Worm (Caenorhabditis elegans) whole organism, L3 larva: ENCODE data around the gene Y41C4A.8.

Experiments
- aly-2 ChIP-seq: fragments of 150-350 bp; optimal IDR thresholded peaks from 2 replicates; lab custom pipeline; 2014; ENCODE audit warnings: missing biosample characterization, missing genetic modification characterization
- ama-1 ChIP-seq: fragments of 150-350 bp; optimal IDR thresholded peaks from 2 replicates; lab custom pipeline; 2018
- ceh-28 ChIP-seq: fragments of 150-350 bp; optimal IDR thresholded peaks from 2 replicates; lab custom pipeline; 2014; ENCODE audit warnings: missing biosample characterization, missing genetic modification reagents, missing genetic modification characterization
- ceh-82 ChIP-seq: fragments of 150-350 bp; optimal IDR thresholded peaks from 2 replicates; lab custom pipeline; 2014; ENCODE audit warnings: missing biosample characterization, missing genetic modification characterization
- ceh-9 ChIP-seq: sonication (generic microtip); optimal IDR thresholded peaks from 2 replicates; lab custom pipeline; 2018; ENCODE audit warnings: missing biosample characterization, missing genetic modification characterization
- egl-5 ChIP-seq: fragments of 150-350 bp; optimal IDR thresholded peaks from 2 replicates; lab custom pipeline; 2017; ENCODE audit warnings: missing biosample characterization, missing genetic modification reagents, missing genetic modification characterization, inconsistent platforms
- elt-1 ChIP-seq: fragments of 150-350 bp; optimal IDR thresholded peaks from 2 replicates; lab custom pipeline; 2014; ENCODE audit warnings: missing biosample characterization, missing genetic modification characterization
- elt-2 ChIP-seq: sonication (generic microtip); optimal IDR thresholded peaks from 2 replicates; lab custom pipeline; 2016; ENCODE audit warnings: missing genetic modification reagents, mild to moderate bottlenecking, missing genetic modification characterization, missing compliant biosample characterization
- eor-1 ChIP-seq, 2 experiments: fragments of 150-350 bp; optimal IDR thresholded peaks; 2 replicates each; lab custom pipeline; 2014 to 2018; ENCODE audit warnings: missing biosample characterization in 2 of 2, missing genetic modification characterization in 2 of 2
- fkh-10 ChIP-seq: sonication (generic microtip); optimal IDR thresholded peaks from 2 replicates; lab custom pipeline; 2017; ENCODE audit warnings: missing biosample characterization, missing genetic modification reagents, missing genetic modification characterization
- fos-1 ChIP-seq: fragments of 150-350 bp; optimal IDR thresholded peaks from 2 replicates; lab custom pipeline; 2014; ENCODE audit warnings: missing biosample characterization, missing genetic modification characterization
- jun-1 ChIP-seq: fragments of 150-350 bp; optimal IDR thresholded peaks from 2 replicates; lab custom pipeline; 2014; ENCODE audit warnings: missing biosample characterization, missing genetic modification reagents, missing genetic modification characterization
- lin-15B ChIP-seq: fragments of 150-350 bp; optimal IDR thresholded peaks from 2 replicates; lab custom pipeline; 2014; ENCODE audit warnings: missing biosample characterization, missing genetic modification characterization
- lsy-12 ChIP-seq: sonication (generic microtip); optimal IDR thresholded peaks from 2 replicates; lab custom pipeline; 2016; ENCODE audit warnings: mild to moderate bottlenecking, missing genetic modification characterization, missing compliant biosample characterization
- mdl-1 ChIP-seq: fragments of 150-350 bp; optimal IDR thresholded peaks from 2 replicates; lab custom pipeline; 2014; ENCODE audit warnings: missing biosample characterization, missing genetic modification characterization
- mml-1 ChIP-seq: fragments of 150-350 bp; sonication (generic microtip); optimal IDR thresholded peaks from 3 replicates; lab custom pipeline; 2014; ENCODE audit warnings: missing biosample characterization, missing genetic modification characterization
- nfya-1 ChIP-seq: sonication (generic microtip); optimal IDR thresholded peaks from 2 replicates; lab custom pipeline; 2017; ENCODE audit warnings: missing genetic modification characterization, mild to moderate bottlenecking, missing compliant biosample characterization, antibody characterized with exemption, moderate library complexity; ENCODE audit not compliant: insufficient read depth
- nhr-25 ChIP-seq: sonication (generic microtip); optimal IDR thresholded peaks from 2 replicates; lab custom pipeline; 2017; ENCODE audit warnings: missing biosample characterization, missing genetic modification characterization
- nhr-43 ChIP-seq: sonication (generic microtip); optimal IDR thresholded peaks from 2 replicates; lab custom pipeline; 2016; ENCODE audit warnings: mild to moderate bottlenecking, missing genetic modification characterization, missing compliant biosample characterization; ENCODE audit not compliant: poor library complexity, severe bottlenecking
- nhr-76 ChIP-seq: fragments of 150-350 bp; sonication (generic microtip); optimal IDR thresholded peaks from 5 replicates; lab custom pipeline; 2014; ENCODE audit warnings: missing biosample characterization, missing genetic modification characterization
- nhr-77 ChIP-seq: fragments of 150-350 bp; optimal IDR thresholded peaks from 2 replicates; lab custom pipeline; 2014; ENCODE audit warnings: missing biosample characterization, missing genetic modification characterization
- pha-4 ChIP-seq: fragments of 150-350 bp; optimal IDR thresholded peaks from 2 replicates; lab custom pipeline; 2014; ENCODE audit warnings: missing biosample characterization, missing genetic modification reagents, missing genetic modification characterization
- pqm-1 ChIP-seq: fragments of 150-350 bp; optimal IDR thresholded peaks from 2 replicates; lab custom pipeline; 2017; ENCODE audit warnings: missing biosample characterization, missing genetic modification characterization, inconsistent platforms
- sea-2 ChIP-seq: fragments of 150-350 bp; sonication (generic microtip); optimal IDR thresholded peaks from 4 replicates; lab custom pipeline; 2014; ENCODE audit warnings: missing biosample characterization, missing genetic modification reagents, missing genetic modification characterization
- skn-1 ChIP-seq: fragments of 150-350 bp; optimal IDR thresholded peaks from 2 replicates; lab custom pipeline; 2014; ENCODE audit warnings: missing biosample characterization, missing genetic modification characterization
- snpc-4 ChIP-seq: fragments of 150-350 bp; optimal IDR thresholded peaks from 2 replicates; lab custom pipeline; 2014; ENCODE audit warnings: missing biosample characterization, missing genetic modification characterization
- unc-39 ChIP-seq: sonication (generic microtip); optimal IDR thresholded peaks from 4 replicates; lab custom pipeline; 2017; ENCODE audit warnings: missing biosample characterization, missing genetic modification characterization
- unc-62 ChIP-seq: fragments of 150-350 bp; sonication (generic microtip); optimal IDR thresholded peaks from 4 replicates; lab custom pipeline; 2014; ENCODE audit warnings: missing biosample characterization, missing genetic modification reagents, missing genetic modification characterization
- zag-1 ChIP-seq: fragments of 150-350 bp; optimal IDR thresholded peaks from 2 replicates; lab custom pipeline; 2014; ENCODE audit warnings: missing biosample characterization, missing genetic modification characterization
- ztf-11 ChIP-seq: fragments of 150-350 bp; optimal IDR thresholded peaks from 2 replicates; lab custom pipeline; 2014; ENCODE audit warnings: missing biosample characterization, missing genetic modification characterization
- ztf-4 ChIP-seq: fragments of 150-350 bp; optimal IDR thresholded peaks from 2 replicates; lab custom pipeline; 2014; ENCODE audit warnings: missing biosample characterization, missing genetic modification characterization

Y41C4A.8 gene

DNA sequence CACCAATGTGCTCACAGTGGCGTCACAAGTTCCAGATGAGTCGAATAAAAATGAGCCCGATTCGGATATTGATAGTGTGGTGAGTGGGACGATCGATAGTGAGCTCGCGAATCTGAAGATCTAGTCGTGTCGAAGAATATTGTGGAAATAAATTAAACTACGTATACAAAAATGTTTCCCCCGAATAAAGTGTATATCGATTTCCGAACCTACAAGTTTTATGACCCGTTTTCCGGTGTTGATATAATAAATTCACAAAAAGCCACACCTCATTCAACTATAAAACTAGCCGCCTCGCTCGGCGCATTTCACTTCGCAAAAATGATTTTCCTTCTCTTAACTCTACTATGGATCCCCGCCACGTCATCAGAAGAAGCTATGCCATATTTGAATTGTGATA lies 8.7 kb downstream of the Y41C4A.8 start, which contains the start of gene pqn-84:
TSS of gene pqn-84 (plus strand) at position 301 of the 400 bp plus-strand sequence.
- TF ChIP-seq zag-1, result no peak
- TF ChIP-seq ceh-28 (tag; lab: Kevin White, UChicago), result no peak
- TF ChIP-seq ztf-4 (tag; lab: Kevin White, UChicago), result no peak
- no peak for TF ChIP-seq elt-1 (tag; lab: Kevin White, UChicago)
- TF ChIP-seq sea-2 (GFP tag; lab: Kevin White, UChicago), result no peak
- TF ChIP-seq snpc-4 (tag; lab: Kevin White, UChicago), result no peak
- no peak for TF ChIP-seq pqm-1 (tag; lab: Kevin White, UChicago)
- no peak for TF ChIP-seq aly-2 (tag; lab: Kevin White, UChicago)
- no peak for TF ChIP-seq mdl-1 (tag; lab: Kevin White, UChicago)
- TF ChIP-seq ceh-82 (tag; lab: Kevin White, UChicago), result no peak

- TF ChIP-seq unc-39 (tag; lab: Kevin White, UChicago) (no peak), zag-1 (no peak), lsy-12 (no peak), ceh-9 (tag; lab: Kevin White, UChicago) (no peak), fos-1 (tag; lab: Kevin White, UChicago) (no peak), lin-15B (no peak), elt-2 (tag; lab: Kevin White, UChicago) (no peak)
These were observed 10.1 kb downstream of the Y41C4A.8 start, which contains the start of gene Y41C4A.7 for ce11 chrIII:11698569-11698968. TSS of gene Y41C4A.7 (plus strand) at chrIII:11698869.

ce11 chrIII:11696273-11696672 lies 12.3 kb downstream of the Y41C4A.8 start, which contains the start of gene Y41C4A.6:
TSS of gene Y41C4A.6 (plus strand) at chrIII:11696573.
- TF ChIP-seq aly-2 (tag; lab: Kevin White, UChicago) (no peak), snpc-4 (tag; lab: Kevin White, UChicago) (no peak), skn-1 (tag; lab: Kevin White, UChicago) (no peak), lsy-12 (no peak), mml-1 (tag; lab: Kevin White, UChicago) (no peak), nhr-43 (tag; lab: Kevin White, UChicago) (no peak)

- TF ChIP-seq ceh-82 (tag; lab: Kevin White, UChicago), result no peak
- TF ChIP-seq nhr-25 (tag; lab: Kevin White, UChicago), result no peak
- TF ChIP-seq elt-1 (tag; lab: Kevin White, UChicago), result no peak
- TF ChIP-seq eor-1 (tag; optimal IDR thresholded peaks at IDR 0.05; lab: Kevin White, UChicago), result no peak
- TF ChIP-seq lsy-12, result no peak
- TF ChIP-seq pha-4, result no peak
- no peak for TF ChIP-seq fkh-10 (GFP tag; lab: Kevin White, UChicago)
- no peak for TF ChIP-seq ceh-28 (tag; lab: Kevin White, UChicago)
- TF ChIP-seq nhr-76 (tag; lab: Kevin White, UChicago), result no peak
- TF ChIP-seq unc-62 (GFP tag; lab: Kevin White, UChicago), result no peak
- TF ChIP-seq elt-2 (tag; lab: Kevin White, UChicago), result no peak
- TF ChIP-seq jun-1 (tag; lab: Kevin White, UChicago), result no peak
- TF ChIP-seq nfya-1 (tag; lab: Kevin White, UChicago), result no peak
These were observed 13.6 kb downstream of the Y41C4A.8 start, which contains the start of gene Y41C4A.22 for ce11 chrIII:11694975-11695374. TSS of gene Y41C4A.22 (plus strand) at chrIII:11695275.

- no peak for TF ChIP-seq mdl-1 (tag; lab: Kevin White, UChicago)
- TF ChIP-seq fkh-10 (GFP tag; lab: Kevin White, UChicago), result no peak
- TF ChIP-seq ztf-11 (tag; lab: Kevin White, UChicago), result no peak
- TF ChIP-seq snpc-4 (tag; lab: Kevin White, UChicago), result no peak
- TF ChIP-seq nhr-43 (tag; lab: Kevin White, UChicago), result peak; percentile 12
- peak; percentile 63 for TF ChIP-seq aly-2 (tag; lab: Kevin White, UChicago)
- TF ChIP-seq elt-2 (tag; lab: Kevin White, UChicago), result peak; percentile 32
- TF ChIP-seq egl-5 (tag; lab: Kevin White, UChicago), result no peak
- peak; percentile 51 for TF ChIP-seq nhr-77 (tag; lab: Kevin White, UChicago)
- no peak for TF ChIP-seq nfya-1 (tag; lab: Kevin White, UChicago)
- TF ChIP-seq ama-1, result peak; percentile 45
- TF ChIP-seq ceh-28 (tag; lab: Kevin White, UChicago), result no peak
These were observed 14.1 kb downstream of the Y41C4A.8 start for ce11 chrIII:11694506-11694947.
